ENCODE assay signal across 1 fruit fly cellular context in genomic region chr3L:16047105-16047504, dm6.
TF ChIP-seq lines count a peak whose summit lies in the region.

No protein-coding gene starts in this region.

TF ChIP-seq in whole organism, embryonic, 481 proteins besides CTCF, POLR2A, EP300 and RAD21 (continued from another document):
- peak; percentile 98 for TF ChIP-seq onecut (GFP tag; IDR thresholded peaks at IDR 0.05; lab: Robert Waterston, UW)
TF ChIP-seq in whole organism, embryonic: peak in this region for 12.
